Worm (Caenorhabditis elegans): ENCODE data around the gene C01B9.1.

The C01B9.1 gene

DNA sequence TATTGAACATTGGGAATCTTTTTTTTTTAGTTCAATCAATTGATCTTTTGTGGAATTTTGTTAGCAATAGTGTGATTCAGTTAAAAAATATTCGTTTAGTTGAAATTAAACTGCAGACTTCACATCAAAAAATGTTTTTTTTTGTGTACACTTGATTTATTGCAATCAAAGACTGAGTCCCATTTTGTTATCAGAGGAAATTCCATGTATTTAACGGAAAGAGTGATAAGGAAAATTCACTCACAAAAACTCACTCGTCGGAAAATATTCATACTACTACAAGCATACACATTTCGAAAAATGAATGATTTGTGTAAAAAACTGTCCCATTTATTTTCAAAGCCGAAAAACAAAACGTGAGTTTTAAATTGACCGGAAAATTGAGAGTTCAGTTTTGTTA is at the start of gene C01B9.1:
Gene C01B9.1, plus strand, starts transcription at position 241 of the 400 bp plus-strand sequence.
- no peak for TF ChIP-seq jun-1 (tag; optimal IDR thresholded peaks at IDR 0.05)
- peak; percentile 37 for TF ChIP-seq pha-4 (tag; optimal IDR thresholded peaks at IDR 0.05)
- TF ChIP-seq pqm-1 (tag; optimal IDR thresholded peaks at IDR 0.05): peak; percentile 64
- TF ChIP-seq nhr-28 (tag; optimal IDR thresholded peaks at IDR 0.05): no peak
- TF ChIP-seq elt-2 (tag; optimal IDR thresholded peaks at IDR 0.05): peak; percentile 73
- TF ChIP-seq nhr-23 (tag; optimal IDR thresholded peaks at IDR 0.05): no peak
- TF ChIP-seq mml-1 (tag; optimal IDR thresholded peaks at IDR 0.05): no peak
- no peak for TF ChIP-seq ceh-9 (tag; optimal IDR thresholded peaks at IDR 0.05)
- no peak for TF ChIP-seq ceh-28 (tag; optimal IDR thresholded peaks at IDR 0.05)

DNA sequence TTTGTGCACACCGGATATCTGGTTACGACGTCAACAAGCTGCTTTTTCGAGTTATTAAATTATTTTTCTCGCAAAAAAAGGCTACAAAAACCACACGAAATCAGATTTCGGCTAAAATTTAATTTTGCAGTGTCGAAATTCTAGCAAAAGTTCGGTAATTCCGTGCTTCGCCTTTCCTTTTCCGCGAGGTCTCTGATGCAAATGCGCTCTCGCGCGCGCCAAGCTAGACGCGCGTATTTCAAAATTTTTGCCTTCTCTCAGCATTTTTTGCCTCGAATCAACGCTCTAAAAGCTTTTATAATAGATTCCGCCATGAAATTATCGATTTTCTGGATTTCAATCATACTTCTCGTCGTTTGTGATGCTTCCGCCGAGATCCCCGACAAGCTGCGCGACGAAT is 48.6 kb upstream of the C01B9.1 start, which contains the start of gene Y54G9A.5:
Gene Y54G9A.5, plus strand, starts transcription at position 245 of the 400 bp plus-strand sequence.
- TF ChIP-seq zag-1 (tag; optimal IDR thresholded peaks at IDR 0.05): no peak

DNA sequence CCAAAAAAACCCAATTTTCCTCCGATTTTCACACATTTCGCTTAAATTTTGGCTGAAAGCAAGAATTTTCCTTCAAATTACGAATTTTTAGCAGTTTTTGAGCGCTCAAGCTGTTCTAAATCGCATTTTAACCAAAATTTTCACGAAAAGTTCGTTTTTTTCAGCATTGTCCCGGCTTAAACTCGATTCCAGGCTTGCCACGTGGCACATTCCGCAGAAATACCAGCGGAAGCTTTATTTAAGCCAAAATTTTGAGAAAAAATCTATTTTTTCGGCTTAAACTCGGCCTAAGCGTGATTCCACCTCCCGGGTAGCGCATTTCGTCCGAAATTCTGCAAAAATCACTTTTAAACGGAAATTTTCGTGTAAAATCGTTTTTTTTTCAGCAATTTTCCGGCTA is 47.6 kb upstream of the C01B9.1 start:
- TF ChIP-seq daf-12 (tag; optimal IDR thresholded peaks at IDR 0.05): no peak
- no peak for TF ChIP-seq pqm-1 (tag; optimal IDR thresholded peaks at IDR 0.05)
- no peak for TF ChIP-seq unc-39 (tag; optimal IDR thresholded peaks at IDR 0.05)
- no peak for TF ChIP-seq nhr-77 (tag; optimal IDR thresholded peaks at IDR 0.05)
- TF ChIP-seq nhr-43 (tag; optimal IDR thresholded peaks at IDR 0.05; ENCODE audit: poor library complexity, severe bottlenecking): no peak
- TF ChIP-seq ztf-4 (tag; optimal IDR thresholded peaks at IDR 0.05): no peak
- no peak for TF ChIP-seq zag-1 (tag; optimal IDR thresholded peaks at IDR 0.05)
- TF ChIP-seq ceh-16 (tag; optimal IDR thresholded peaks at IDR 0.05): no peak
- no peak for TF ChIP-seq nhr-25 (tag; optimal IDR thresholded peaks at IDR 0.05)
- TF ChIP-seq ceh-9 (tag; optimal IDR thresholded peaks at IDR 0.05): no peak
- TF ChIP-seq eor-1 (tag; optimal IDR thresholded peaks at IDR 0.05): no peak
- TF ChIP-seq fkh-2 (tag; optimal IDR thresholded peaks at IDR 0.05): no peak
- no peak for TF ChIP-seq mdl-1 (tag; optimal IDR thresholded peaks at IDR 0.05)
- TF ChIP-seq nhr-12 (tag; optimal IDR thresholded peaks at IDR 0.05): no peak
- no peak for TF ChIP-seq nhr-67 (tag; optimal IDR thresholded peaks at IDR 0.05)
- no peak for TF ChIP-seq elt-1 (tag; optimal IDR thresholded peaks at IDR 0.05)
- TF ChIP-seq tbx-2 (tag; optimal IDR thresholded peaks at IDR 0.05): no peak
- TF ChIP-seq unc-62 (GFP tag; optimal IDR thresholded peaks at IDR 0.05): no peak
- no peak for TF ChIP-seq lin-15B (tag; optimal IDR thresholded peaks at IDR 0.05)
- TF ChIP-seq ceh-28 (tag; optimal IDR thresholded peaks at IDR 0.05): no peak

DNA sequence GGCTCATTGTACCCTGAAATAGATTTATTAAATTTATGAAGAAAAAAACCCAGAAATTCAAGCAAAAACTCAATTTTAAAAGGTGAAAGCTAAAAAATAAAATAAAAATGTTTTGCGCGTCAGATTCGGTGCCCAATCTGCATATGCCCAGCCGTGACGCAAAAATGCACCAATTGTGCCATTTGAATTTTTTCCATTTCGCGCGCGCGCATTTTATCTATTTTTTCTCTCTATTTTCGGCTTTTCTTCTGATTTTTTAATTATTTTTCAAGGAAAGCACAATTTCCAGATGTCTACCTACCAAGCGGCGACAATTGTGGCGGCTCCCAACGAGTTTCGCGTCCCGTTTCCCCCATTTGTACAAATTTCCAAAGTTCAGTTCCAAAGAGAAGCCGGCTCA is 45.6 kb upstream of the C01B9.1 start, which contains the start of the genes Y54G9A.7 and bub-3:
Gene Y54G9A.7, minus strand, starts transcription at position 7 of the 400 bp plus-strand sequence.
Gene bub-3, plus strand, starts transcription at position 270 of the 400 bp plus-strand sequence.
- TF ChIP-seq ama-1 (optimal IDR thresholded peaks at IDR 0.05) (no peak), hmg-11 (tag; optimal IDR thresholded peaks at IDR 0.05) (peak; percentile 65), nfya-1 (tag; optimal IDR thresholded peaks at IDR 0.05; ENCODE audit: insufficient read depth) (peak; percentile 36), nhr-77 (tag; optimal IDR thresholded peaks at IDR 0.05) (no peak), pha-4 (tag; optimal IDR thresholded peaks at IDR 0.05) (peak; percentile 42), lin-15B (tag; optimal IDR thresholded peaks at IDR 0.05) (peak; percentile 33), ztf-11 (tag; optimal IDR thresholded peaks at IDR 0.05) (no peak)

DNA sequence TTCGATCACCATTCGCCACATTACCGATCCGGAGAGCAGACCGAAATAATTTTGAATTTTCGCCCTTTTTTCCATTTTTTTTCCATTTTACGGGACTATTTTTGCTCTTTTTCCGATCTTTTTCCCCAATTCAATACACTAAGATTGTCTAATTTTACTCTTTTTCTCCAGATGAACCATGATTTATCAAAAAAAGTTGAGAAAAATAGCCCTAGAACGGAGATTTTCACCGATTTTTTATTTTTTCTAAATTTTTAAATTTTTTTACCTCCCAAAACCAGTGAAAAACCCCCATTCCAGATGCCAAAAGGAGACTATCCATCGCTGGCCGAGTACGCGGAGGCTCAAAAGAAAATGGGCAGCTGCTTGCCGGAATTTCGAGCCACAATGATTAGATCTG is 42.0 kb upstream of the C01B9.1 start, which contains the start of gene Y54G9A.9:
Gene Y54G9A.9, plus strand, starts transcription at position 301 of the 400 bp plus-strand sequence.
- no peak for TF ChIP-seq unc-62 (GFP tag; optimal IDR thresholded peaks at IDR 0.05)
- TF ChIP-seq nhr-76 (tag; optimal IDR thresholded peaks at IDR 0.05): no peak
- TF ChIP-seq nhr-77 (tag; optimal IDR thresholded peaks at IDR 0.05): no peak
- no peak for TF ChIP-seq daf-12 (tag; optimal IDR thresholded peaks at IDR 0.05)
- TF ChIP-seq ceh-28 (tag; optimal IDR thresholded peaks at IDR 0.05): no peak
- TF ChIP-seq ztf-11 (tag; optimal IDR thresholded peaks at IDR 0.05): no peak
- TF ChIP-seq R02D3.7 (tag; optimal IDR thresholded peaks at IDR 0.05): no peak
- TF ChIP-seq egl-5 (tag; optimal IDR thresholded peaks at IDR 0.05): no peak
- no peak for TF ChIP-seq elt-1 (tag; optimal IDR thresholded peaks at IDR 0.05)
- no peak for TF ChIP-seq mml-1 (tag; optimal IDR thresholded peaks at IDR 0.05)
- TF ChIP-seq fkh-2 (tag; optimal IDR thresholded peaks at IDR 0.05): no peak
- no peak for TF ChIP-seq lin-15B (tag; optimal IDR thresholded peaks at IDR 0.05)
- no peak for TF ChIP-seq nfya-1 (tag; optimal IDR thresholded peaks at IDR 0.05; ENCODE audit: insufficient read depth)
- TF ChIP-seq ceh-16 (tag; optimal IDR thresholded peaks at IDR 0.05): no peak
- TF ChIP-seq lin-39 (tag; optimal IDR thresholded peaks at IDR 0.05): no peak
- TF ChIP-seq tbx-2 (tag; optimal IDR thresholded peaks at IDR 0.05): no peak
- no peak for TF ChIP-seq zag-1 (tag; optimal IDR thresholded peaks at IDR 0.05)
- no peak for TF ChIP-seq lsy-12 (tag; optimal IDR thresholded peaks at IDR 0.05)
- no peak for TF ChIP-seq fkh-10 (GFP tag; optimal IDR thresholded peaks at IDR 0.05)
- TF ChIP-seq hmg-11 (tag; optimal IDR thresholded peaks at IDR 0.05): no peak
